Fruit fly (Drosophila melanogaster) whole organism, embryonic: ENCODE data around the gene Dh44.

Experiments used
- CG13296 ChIP-seq: fragments of 200-800 bp; sonication (Bioruptor generic); optimal IDR thresholded peaks from 3 replicates; lab custom pipeline; 2018; ENCODE audit warnings: missing biosample characterization, mild to moderate bottlenecking, missing genetic modification characterization
- CG15073 ChIP-seq: fragments of 200-800 bp; sonication (Bioruptor generic); optimal IDR thresholded peaks from 2 replicates; lab custom pipeline; 2016; ENCODE audit warnings: missing biosample characterization, missing genetic modification characterization
- CG15479 ChIP-seq: fragments of 200-800 bp; sonication (Bioruptor generic); optimal IDR thresholded peaks from 3 replicates; lab custom pipeline; 2019; ENCODE audit warnings: missing biosample characterization, mild to moderate bottlenecking, missing genetic modification characterization, moderate library complexity
- CG17385 ChIP-seq: fragments of 200-800 bp; sonication (Bioruptor generic); optimal IDR thresholded peaks from 3 replicates; lab custom pipeline; 2018; ENCODE audit warnings: missing biosample characterization, mild to moderate bottlenecking, missing genetic modification characterization
- CG18011 ChIP-seq: fragments of 200-800 bp; sonication (Bioruptor generic); optimal IDR thresholded peaks from 2 replicates; lab custom pipeline; 2017; ENCODE audit warnings: missing biosample characterization, missing genetic modification characterization, mild to moderate bottlenecking, moderate library complexity, missing genotype
- CG34376 ChIP-seq: fragments of 200-800 bp; sonication (Bioruptor generic); optimal IDR thresholded peaks from 2 replicates; lab custom pipeline; 2018; ENCODE audit warnings: missing biosample characterization, mild to moderate bottlenecking, missing genetic modification characterization
- CG34422 ChIP-seq: fragments of 200-800 bp; sonication (Bioruptor generic); IDR thresholded peaks from 3 replicates; pipeline ENCODE4 v1.3.6; 2022; ENCODE audit warnings: missing biosample characterization, missing genetic modification characterization
- CG6272 ChIP-seq: fragments of 200-800 bp; sonication (Bioruptor generic); IDR thresholded peaks from 2 replicates; pipeline ENCODE4 v1.3.6; 2022; ENCODE audit warnings: missing biosample characterization, missing genetic modification characterization
- CG8290 ChIP-seq, 3 experiments: fragments of 200-800 bp; sonication (Bioruptor generic); optimal IDR thresholded peaks; 2 replicates each; lab custom pipeline; 2016 to 2019; ENCODE audit warnings: missing biosample characterization in 3 of 3, missing genetic modification characterization in 3 of 3, mild to moderate bottlenecking in 2 of 3, moderate library complexity in 1 of 3
- CG8478 ChIP-seq: fragments of >200 bp; optimal IDR thresholded peaks from 2 replicates; lab custom pipeline; 2018
- D19A ChIP-seq: fragments of 200-800 bp; optimal IDR thresholded peaks from 3 replicates; lab custom pipeline; 2019; ENCODE audit warnings: missing biosample characterization, mild to moderate bottlenecking, missing genetic modification characterization, moderate library complexity
- ERR ChIP-seq: fragments of 200-800 bp; sonication (Bioruptor generic); optimal IDR thresholded peaks from 2 replicates; lab custom pipeline; 2016; ENCODE audit warnings: missing biosample characterization, missing genetic modification characterization
- Ets65A ChIP-seq: fragments of 200-800 bp; sonication (Bioruptor generic); peaks from one replicate; lab custom pipeline; 2016; ENCODE audit warnings: missing biosample characterization, missing genetic modification characterization
- Ets97D ChIP-seq: fragments of 200-800 bp; sonication (Bioruptor generic); optimal IDR thresholded peaks from 3 replicates; lab custom pipeline; 2016; ENCODE audit warnings: missing biosample characterization, missing genetic modification characterization
- Fer3 ChIP-seq: fragments of 200-800 bp; sonication (Bioruptor generic); optimal IDR thresholded peaks from 2 replicates; lab custom pipeline; 2018; ENCODE audit warnings: missing biosample characterization, mild to moderate bottlenecking, missing genetic modification characterization, moderate library complexity
- HmgZ ChIP-seq: fragments of 200-800 bp; sonication (Bioruptor generic); optimal IDR thresholded peaks from 2 replicates; lab custom pipeline; 2018; ENCODE audit warnings: missing biosample characterization, mild to moderate bottlenecking, missing genetic modification characterization
- MBD-R2 ChIP-seq: fragments of 200-800 bp; sonication (Bioruptor generic); IDR thresholded peaks from 2 replicates; pipeline ENCODE4 v1.3.6; 2022; ENCODE audit warnings: missing biosample characterization, missing genetic modification characterization
- MESR4 ChIP-seq: fragments of 200-800 bp; sonication (Bioruptor generic); optimal IDR thresholded peaks from 2 replicates; lab custom pipeline; 2018; ENCODE audit warnings: missing biosample characterization, mild to moderate bottlenecking, missing genetic modification characterization, moderate library complexity
- Max ChIP-seq: fragments of 200-800 bp; sonication (Bioruptor generic); optimal IDR thresholded peaks from 2 replicates; lab custom pipeline; 2016; ENCODE audit warnings: missing biosample characterization, mild to moderate bottlenecking, missing genetic modification characterization
- Med ChIP-seq: fragments of 200-800 bp; sonication (Bioruptor generic); peaks from one replicate; lab custom pipeline; 2016; ENCODE audit warnings: missing biosample characterization, missing genetic modification characterization, mild to moderate bottlenecking, inconsistent platforms, moderate library complexity
- PHDP ChIP-seq: fragments of 200-800 bp; sonication (Bioruptor generic); optimal IDR thresholded peaks from 3 replicates; lab custom pipeline; 2018; ENCODE audit warnings: missing biosample characterization, mild to moderate bottlenecking, missing genetic modification characterization, moderate library complexity
- ato ChIP-seq: fragments of 200-800 bp; sonication (Bioruptor generic); IDR thresholded peaks from 2 replicates; pipeline ENCODE4 v1.3.6; 2022; ENCODE audit warnings: missing biosample characterization, missing genetic modification characterization; ENCODE audit not compliant: partially characterized antibody
- dm ChIP-seq: fragments of 200-800 bp; sonication (Bioruptor generic); optimal IDR thresholded peaks from 3 replicates; lab custom pipeline; 2016; ENCODE audit warnings: missing biosample characterization, missing genetic modification characterization
- gfzf ChIP-seq: fragments of 200-800 bp; sonication (Bioruptor generic); optimal IDR thresholded peaks from 2 replicates; lab custom pipeline; 2016; ENCODE audit warnings: missing biosample characterization, mild to moderate bottlenecking, missing genetic modification characterization, moderate library complexity
- grn ChIP-seq: fragments of 200-800 bp; sonication (Bioruptor generic); optimal IDR thresholded peaks from 3 replicates; lab custom pipeline; 2017; ENCODE audit warnings: missing biosample characterization, missing genetic modification characterization
- nau ChIP-seq: fragments of 200-800 bp; sonication (Bioruptor generic); optimal IDR thresholded peaks from 3 replicates; lab custom pipeline; 2017; ENCODE audit warnings: missing biosample characterization, mild to moderate bottlenecking, missing genetic modification characterization, missing genetic modification reagents
- nerfin-1 ChIP-seq: fragments of 200-800 bp; sonication (Bioruptor generic); optimal IDR thresholded peaks from 3 replicates; lab custom pipeline; 2019; ENCODE audit warnings: missing biosample characterization, mild to moderate bottlenecking, missing genetic modification characterization, moderate library complexity
- onecut ChIP-seq: fragments of 200-800 bp; sonication (Bioruptor generic); IDR thresholded peaks from 2 replicates; pipeline ENCODE4 v1.3.6; 2022; ENCODE audit warnings: missing biosample characterization, missing genetic modification characterization
- pb ChIP-seq: fragments of 200-800 bp; sonication (Bioruptor generic); optimal IDR thresholded peaks from 3 replicates; lab custom pipeline; 2016; ENCODE audit warnings: missing biosample characterization, missing genetic modification characterization
- pros ChIP-seq: fragments of 200-800 bp; sonication (Bioruptor generic); optimal IDR thresholded peaks from 3 replicates; lab custom pipeline; 2019; ENCODE audit warnings: missing biosample characterization, mild to moderate bottlenecking, missing genetic modification characterization, moderate library complexity
- pzg ChIP-seq: fragments of 200-800 bp; sonication (Bioruptor generic); optimal IDR thresholded peaks from 3 replicates; lab custom pipeline; 2018; ENCODE audit warnings: missing biosample characterization, mild to moderate bottlenecking, missing genetic modification characterization, moderate library complexity
- scrt ChIP-seq: fragments of 200-800 bp; sonication (Bioruptor generic); optimal IDR thresholded peaks from 2 replicates; lab custom pipeline; 2018; ENCODE audit warnings: missing biosample characterization, mild to moderate bottlenecking, missing genetic modification characterization, moderate library complexity
- sd ChIP-seq: fragments of 200-800 bp; sonication (Bioruptor generic); optimal IDR thresholded peaks from 3 replicates; lab custom pipeline; 2018; ENCODE audit warnings: missing biosample characterization, mild to moderate bottlenecking, missing genetic modification characterization, moderate library complexity
- sens ChIP-seq: fragments of 200-800 bp; sonication (Bioruptor generic); peaks from one replicate; lab custom pipeline; 2016; ENCODE audit warnings: missing biosample characterization, missing genetic modification characterization
- slp2 ChIP-seq: fragments of 200-800 bp; sonication (Bioruptor generic); optimal IDR thresholded peaks from 2 replicates; lab custom pipeline; 2016; ENCODE audit warnings: missing biosample characterization, missing genetic modification characterization
- sug ChIP-seq: fragments of 200-800 bp; optimal IDR thresholded peaks from 2 replicates; lab custom pipeline; 2019; ENCODE audit warnings: missing biosample characterization, mild to moderate bottlenecking, missing genetic modification characterization, moderate library complexity
- tgo ChIP-seq: fragments of 200-800 bp; sonication (Bioruptor generic); IDR thresholded peaks from 3 replicates; pipeline ENCODE4 v1.3.6; 2022; ENCODE audit warnings: missing biosample characterization, missing genetic modification characterization
- wek ChIP-seq: fragments of 200-800 bp; sonication (Bioruptor generic); optimal IDR thresholded peaks from 3 replicates; lab custom pipeline; 2018; ENCODE audit warnings: missing biosample characterization, mild to moderate bottlenecking, missing genetic modification characterization, moderate library complexity

Gene Dh44

DNA sequence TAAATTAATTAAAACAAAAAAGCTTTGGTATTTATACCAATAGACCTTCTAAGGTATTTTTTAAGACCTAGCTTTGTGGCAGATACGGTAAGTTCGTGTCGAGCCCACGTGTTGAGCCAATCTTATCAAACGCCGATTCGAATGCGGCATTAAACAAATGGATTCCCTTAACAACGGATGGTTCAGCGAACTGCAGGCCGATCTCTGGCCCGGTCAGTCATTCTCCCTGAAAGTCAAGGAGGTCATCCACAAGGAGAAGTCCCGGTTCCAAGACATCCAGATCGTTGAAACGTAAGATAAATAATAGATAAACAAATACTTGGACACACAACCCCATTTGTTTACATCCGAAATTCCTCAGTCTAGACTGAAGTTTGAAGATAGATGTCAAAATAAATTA lies 6.4 kb upstream of the Dh44 start, which contains the start of gene SpdS:
Gene SpdS (plus strand): TSS at position 78 of the 400 bp plus-strand sequence.
- TF ChIP-seq pzg (GFP tag; lab: Kevin White, UChicago) (peak; percentile 35), MBD-R2 (GFP tag; lab: Robert Waterston, UW) (0 out of 2 replicates have a peak, but pooled peaks have one; percentile 18), pros (peak; percentile 15), wek (peak; percentile 23), HmgZ (tag; lab: Kevin White, UChicago) (peak; percentile 21), sens (GFP tag; lab: Kevin White, UChicago) (peak; percentile 62), Med (GFP tag; lab: Kevin White, UChicago) (peak; percentile 78), sug (tag; lab: Kevin White, UChicago) (peak; percentile 10), pb (GFP tag; lab: Kevin White, UChicago) (no peak), tgo (GFP tag; lab: Robert Waterston, UW) (no peak), CG13296 (GFP tag; lab: Kevin White, UChicago) (peak; percentile 30), dm (GFP tag; lab: Kevin White, UChicago) (peak; percentile 78), nerfin-1 (tag; lab: Kevin White, UChicago) (peak; percentile 29), PHDP (peak; percentile 22), Fer3 (tag; lab: Kevin White, UChicago) (no peak), Max (GFP tag; lab: Kevin White, UChicago) (peak; percentile 83), CG17385 (GFP tag; lab: Kevin White, UChicago) (peak; percentile 5), MESR4 (GFP tag; lab: Kevin White, UChicago) (peak; percentile 26), CG18011 (no peak), CG34422 (GFP tag; lab: Robert Waterston, UW) (peak; percentile 72; the same call in 1 of the 3 replicates), gfzf (GFP tag; lab: Kevin White, UChicago) (peak; percentile 57), nau (peak; percentile 18), CG34376 (GFP tag; lab: Kevin White, UChicago) (peak; percentile 28), CG15073 (GFP tag; lab: Kevin White, UChicago) (no peak), scrt (GFP tag; lab: Kevin White, UChicago) (peak; percentile 84), ERR (GFP tag; lab: Kevin White, UChicago) (peak; percentile 79), slp2 (GFP tag; lab: Kevin White, UChicago) (no peak), CG6272 (GFP tag; lab: Robert Waterston, UW) (no peak), sd (peak; percentile 81)
- TF ChIP-seq, all 482 proteins: peak for 22

- 0 out of 2 replicates have a peak, but pooled peaks have one; percentile 23 for TF ChIP-seq ato
- peak; percentile 67 for TF ChIP-seq D19A (tag; lab: Kevin White, UChicago)
- no peak for TF ChIP-seq Ets97D (GFP tag; lab: Kevin White, UChicago)
- peak; percentile 27 for TF ChIP-seq CG8478 (lab: Kevin White, UChicago)
- peak; percentile 91 for TF ChIP-seq Ets65A (GFP tag; lab: Kevin White, UChicago)
- TF ChIP-seq CG8290 (GFP tag; optimal IDR thresholded peaks at IDR 0.05; lab: Kevin White, UChicago): no peak
- no peak for TF ChIP-seq CG8290 (tag; optimal IDR thresholded peaks at IDR 0.05; lab: Kevin White, UChicago)
- TF ChIP-seq onecut (GFP tag; lab: Robert Waterston, UW): peak; percentile 81
- peak; percentile 72 for TF ChIP-seq CG15479 (GFP tag; lab: Kevin White, UChicago)
- TF ChIP-seq grn (GFP tag; lab: Kevin White, UChicago): peak; percentile 47
- TF ChIP-seq, all 482 proteins: peak for 7
Observed at dm6 chr3R:9632110-9632921, 5.7 kb upstream of the Dh44 start.
